Worm (Caenorhabditis elegans) whole organism, L2 larva: ENCODE measurements around the gene F48D6.4.

Source experiments
- C34F6.9 ChIP-seq: fragments of 150-350 bp; optimal IDR thresholded peaks from 2 replicates; lab custom pipeline; 2014; ENCODE audit warnings: missing biosample characterization, missing genetic modification characterization
- F13H6.1 ChIP-seq: sonication (generic microtip); optimal IDR thresholded peaks from 2 replicates; lab custom pipeline; 2016; ENCODE audit warnings: missing genetic modification characterization, missing compliant biosample characterization
- ama-1 ChIP-seq: fragments of 150-350 bp; optimal IDR thresholded peaks from 2 replicates; lab custom pipeline; 2018; ENCODE audit warnings: inconsistent platforms
- mbf-1 ChIP-seq: sonication (generic microtip); optimal IDR thresholded peaks from 2 replicates; lab custom pipeline; 2017; ENCODE audit warnings: missing biosample characterization, missing genetic modification characterization
- mdl-1 ChIP-seq, 2 experiments: fragments of 150-350 bp in 1 of 2; sonication (generic microtip) in 1 of 2; optimal IDR thresholded peaks; 2 replicates each; lab custom pipeline; 2017; ENCODE audit warnings: missing biosample characterization in 2 of 2, missing genetic modification characterization in 2 of 2
- ztf-1 ChIP-seq: fragments of 200-800 bp; sonication (Bioruptor generic); conservative IDR thresholded peaks from 2 replicates; pipeline ENCODE4 v1.3.6; 2022; ENCODE audit warnings: missing genetic modification characterization, missing compliant biosample characterization

- TF ChIP-seq C34F6.9 (tag; lab: Kevin White, UChicago) (no peak), mdl-1 (tag; optimal IDR thresholded peaks at IDR 0.05; lab: Kevin White, UChicago) (no peak), ama-1 (lab: Kevin White, UChicago) (no peak), ztf-1 (GFP tag; lab: Robert Waterston, UW) (no peak), F13H6.1 (no peak), mbf-1 (tag; lab: Kevin White, UChicago) (no peak)
These were observed 1.4 kb upstream of the F48D6.4 start for ce11 chrX:4248417-4248816.
